Fruit fly (Drosophila melanogaster) whole organism, embryonic: ENCODE data around the gene FBXO11.

Source experiments
- BEAF-32 ChIP-seq: fragments of 200-800 bp; sonication (Bioruptor generic); optimal IDR thresholded peaks from 3 replicates; lab custom pipeline; 2017; ENCODE audit warnings: missing biosample characterization, missing genetic modification characterization, mild to moderate bottlenecking, moderate library complexity, missing genetic modification reagents
- Bgb ChIP-seq: fragments of 200-800 bp; sonication (Bioruptor generic); IDR thresholded peaks from 2 replicates; pipeline ENCODE4 v1.3.6; 2022; ENCODE audit warnings: missing biosample characterization, missing genetic modification characterization; ENCODE audit not compliant: partially characterized antibody
- CG10209 ChIP-seq: fragments of 200-800 bp; sonication (Bioruptor generic); optimal IDR thresholded peaks from 3 replicates; lab custom pipeline; 2017; ENCODE audit warnings: missing biosample characterization, mild to moderate bottlenecking, missing genetic modification characterization, missing genetic modification reagents
- CG10979 ChIP-seq: fragments of 200-800 bp; sonication (Bioruptor generic); optimal IDR thresholded peaks from 2 replicates; lab custom pipeline; 2018; ENCODE audit warnings: missing biosample characterization, mild to moderate bottlenecking, missing genetic modification characterization, moderate library complexity
- CG12155 ChIP-seq: fragments of 200-800 bp; sonication (Bioruptor generic); optimal IDR thresholded peaks from 3 replicates; lab custom pipeline; 2016; ENCODE audit warnings: missing biosample characterization, missing genetic modification characterization
- CG12942 ChIP-seq: fragments of 200-800 bp; sonication (Bioruptor generic); optimal IDR thresholded peaks from 3 replicates; lab custom pipeline; 2016; ENCODE audit warnings: missing biosample characterization, missing genetic modification characterization
- CG15696 ChIP-seq: fragments of 200-800 bp; sonication (Bioruptor generic); optimal IDR thresholded peaks from 2 replicates; lab custom pipeline; 2019; ENCODE audit warnings: missing biosample characterization, mild to moderate bottlenecking, missing genetic modification characterization, moderate library complexity
- CG16863 ChIP-seq: fragments of 200-800 bp; sonication (Bioruptor generic); optimal IDR thresholded peaks from 3 replicates; lab custom pipeline; 2016; ENCODE audit warnings: missing biosample characterization, missing genetic modification characterization
- CG18599 ChIP-seq: fragments of 200-800 bp; sonication (Bioruptor generic); optimal IDR thresholded peaks from 3 replicates; lab custom pipeline; 2017; ENCODE audit warnings: missing biosample characterization, missing genetic modification characterization, mild to moderate bottlenecking, moderate library complexity, missing genetic modification reagents
- CG2120 ChIP-seq: fragments of 200-800 bp; sonication (Bioruptor generic); optimal IDR thresholded peaks from 3 replicates; lab custom pipeline; 2016; ENCODE audit warnings: missing biosample characterization, missing genetic modification characterization
- CG2129 ChIP-seq: fragments of 200-800 bp; sonication (Bioruptor generic); IDR thresholded peaks from 2 replicates; pipeline ENCODE4 v1.3.6; 2022; ENCODE audit warnings: missing biosample characterization, missing genetic modification characterization; ENCODE audit not compliant: partially characterized antibody
- CG2889 ChIP-seq: fragments of 200-800 bp; sonication (Bioruptor generic); IDR thresholded peaks from 3 replicates; pipeline ENCODE4 v1.3.6; 2022; ENCODE audit warnings: missing biosample characterization, missing genetic modification characterization
- CG31441 ChIP-seq: fragments of 200-800 bp; sonication (Bioruptor generic); IDR thresholded peaks from 2 replicates; pipeline ENCODE4 v1.3.6; 2022; ENCODE audit warnings: missing biosample characterization, missing genetic modification characterization
- CG3838 ChIP-seq: fragments of 200-800 bp; sonication (Bioruptor generic); optimal IDR thresholded peaks from 3 replicates; lab custom pipeline; 2016; ENCODE audit warnings: missing biosample characterization, missing genetic modification characterization
- CG4820 ChIP-seq: fragments of 200-800 bp; sonication (Bioruptor generic); optimal IDR thresholded peaks from 3 replicates; lab custom pipeline; 2016; ENCODE audit warnings: missing biosample characterization, missing genetic modification characterization
- CG6813 ChIP-seq: fragments of 200-800 bp; sonication (Bioruptor generic); optimal IDR thresholded peaks from 2 replicates; lab custom pipeline; 2017; ENCODE audit warnings: missing biosample characterization, missing genetic modification characterization, mild to moderate bottlenecking, moderate library complexity, missing genetic modification reagents
- CHES-1-like ChIP-seq: fragments of 200-800 bp; sonication (Bioruptor generic); optimal IDR thresholded peaks from 2 replicates; lab custom pipeline; 2016; ENCODE audit warnings: missing biosample characterization, missing genetic modification characterization
- Camta ChIP-seq: fragments of 200-800 bp; sonication (Bioruptor generic); optimal IDR thresholded peaks from 2 replicates; lab custom pipeline; 2016; ENCODE audit warnings: missing biosample characterization, missing genetic modification characterization
- Doc3 ChIP-seq: fragments of 200-800 bp; sonication (Bioruptor generic); IDR thresholded peaks from 3 replicates; pipeline ENCODE4 v1.3.6; 2022; ENCODE audit warnings: missing biosample characterization, missing genetic modification characterization; ENCODE audit not compliant: partially characterized antibody
- Dp ChIP-seq: fragments of 200-800 bp; sonication (Bioruptor generic); optimal IDR thresholded peaks from 2 replicates; lab custom pipeline; 2018; ENCODE audit warnings: missing biosample characterization, mild to moderate bottlenecking, missing genetic modification characterization, moderate library complexity
- Elba2 ChIP-seq: fragments of 200-800 bp; sonication (Bioruptor generic); optimal IDR thresholded peaks from 3 replicates; lab custom pipeline; 2016; ENCODE audit warnings: missing biosample characterization, missing genetic modification characterization
- Ets65A ChIP-seq: fragments of 200-800 bp; sonication (Bioruptor generic); peaks from one replicate; lab custom pipeline; 2016; ENCODE audit warnings: missing biosample characterization, missing genetic modification characterization
- Gug ChIP-seq: fragments of 200-800 bp; sonication (Bioruptor generic); IDR thresholded peaks from 4 replicates; pipeline ENCODE4 v1.3.6; 2022; ENCODE audit warnings: missing biosample characterization, missing genetic modification characterization
- HmgD ChIP-seq: fragments of 200-800 bp; sonication (Bioruptor generic); optimal IDR thresholded peaks from 3 replicates; lab custom pipeline; 2016; ENCODE audit warnings: missing biosample characterization, missing genetic modification characterization
- Lhr ChIP-seq: fragments of 200-800 bp; sonication (Bioruptor generic); optimal IDR thresholded peaks from 3 replicates; lab custom pipeline; 2017; ENCODE audit warnings: mild to moderate bottlenecking, missing biosample characterization, missing genetic modification reagents, missing genetic modification characterization
- NC2β ChIP-seq: fragments of 200-800 bp; sonication (Bioruptor generic); optimal IDR thresholded peaks from 2 replicates; lab custom pipeline; 2016; ENCODE audit warnings: missing biosample characterization, missing genetic modification characterization
- Oaz ChIP-seq: fragments of 200-800 bp; sonication (Bioruptor generic); IDR thresholded peaks from 2 replicates; pipeline ENCODE4 v1.3.6; 2022; ENCODE audit warnings: missing biosample characterization, missing genetic modification characterization
- Optix ChIP-seq: fragments of 200-800 bp; sonication (Bioruptor generic); IDR thresholded peaks from 3 replicates; pipeline ENCODE4 v1.3.6; 2022; ENCODE audit warnings: missing biosample characterization, missing genetic modification characterization
- Rx ChIP-seq: fragments of 200-800 bp; sonication (Bioruptor generic); IDR thresholded peaks from 2 replicates; pipeline ENCODE4 v1.3.6; 2022; ENCODE audit warnings: missing biosample characterization, missing genetic modification characterization
- Sin3A ChIP-seq: fragments of >200 bp; optimal IDR thresholded peaks from 2 replicates; lab custom pipeline; 2018
- Ssrp ChIP-seq: fragments of 200-800 bp; sonication (Bioruptor generic); optimal IDR thresholded peaks from 2 replicates; lab custom pipeline; 2018; ENCODE audit warnings: missing biosample characterization, mild to moderate bottlenecking, missing genetic modification characterization, moderate library complexity
- al ChIP-seq: fragments of 200-800 bp; sonication (Bioruptor generic); IDR thresholded peaks from 2 replicates; pipeline ENCODE4 v1.3.6; 2022; ENCODE audit warnings: missing biosample characterization, missing genetic modification characterization
- amos ChIP-seq: fragments of 200-800 bp; sonication (Bioruptor generic); IDR thresholded peaks from 2 replicates; pipeline ENCODE4 v1.3.6; 2022; ENCODE audit warnings: missing biosample characterization, missing genetic modification characterization; ENCODE audit not compliant: partially characterized antibody
- btn ChIP-seq: fragments of 200-800 bp; sonication (Bioruptor generic); optimal IDR thresholded peaks from 2 replicates; lab custom pipeline; 2016; ENCODE audit warnings: missing biosample characterization, missing genetic modification characterization
- ci ChIP-seq: fragments of 200-800 bp; sonication (Bioruptor generic); IDR thresholded peaks from 3 replicates; pipeline ENCODE4 v1.3.6; 2022; ENCODE audit warnings: missing biosample characterization, missing genetic modification characterization
- croc ChIP-seq: fragments of 200-800 bp; sonication (Bioruptor generic); conservative IDR thresholded peaks from 3 replicates; pipeline ENCODE4 v1.3.6; 2022; ENCODE audit warnings: missing biosample characterization, missing genetic modification characterization
- dimm ChIP-seq: fragments of 200-800 bp; sonication (Bioruptor generic); IDR thresholded peaks from 2 replicates; pipeline ENCODE4 v1.3.6; 2022; ENCODE audit warnings: missing biosample characterization, missing genetic modification characterization
- fd3F ChIP-seq: fragments of 200-800 bp; sonication (Bioruptor generic); optimal IDR thresholded peaks from 2 replicates; lab custom pipeline; 2018; ENCODE audit warnings: missing biosample characterization, mild to moderate bottlenecking, missing genetic modification characterization, moderate library complexity
- grau ChIP-seq: fragments of 200-800 bp; optimal IDR thresholded peaks from 3 replicates; lab custom pipeline; 2019; ENCODE audit warnings: missing biosample characterization, mild to moderate bottlenecking, missing genetic modification characterization, moderate library complexity
- ind ChIP-seq: fragments of 200-800 bp; sonication (Bioruptor generic); optimal IDR thresholded peaks from 3 replicates; lab custom pipeline; 2016; ENCODE audit warnings: missing biosample characterization, missing genetic modification characterization
- inv ChIP-seq: fragments of 200-800 bp; sonication (Bioruptor generic); IDR thresholded peaks from 2 replicates; pipeline ENCODE4 v1.3.6; 2022; ENCODE audit warnings: missing biosample characterization, missing genetic modification characterization; ENCODE audit not compliant: partially characterized antibody
- jigr1 ChIP-seq: fragments of 200-800 bp; sonication (Bioruptor generic); IDR thresholded peaks from 3 replicates; pipeline ENCODE4 v1.3.6; 2022; ENCODE audit warnings: missing biosample characterization, missing genetic modification characterization
- jing ChIP-seq: fragments of 200-800 bp; sonication (Bioruptor generic); optimal IDR thresholded peaks from 2 replicates; lab custom pipeline; 2018; ENCODE audit warnings: missing biosample characterization, mild to moderate bottlenecking, missing genetic modification characterization
- org-1 ChIP-seq: fragments of 200-800 bp; sonication (Bioruptor generic); optimal IDR thresholded peaks from 2 replicates; lab custom pipeline; 2017; ENCODE audit warnings: missing biosample characterization, missing genetic modification characterization
- otp ChIP-seq: fragments of 200-800 bp; sonication (Bioruptor generic); IDR thresholded peaks from 3 replicates; pipeline ENCODE4, ENCODE4 v1.3.6; 2022; ENCODE audit warnings: missing biosample characterization, missing genetic modification characterization
- sisA ChIP-seq: fragments of 200-800 bp; sonication (Bioruptor generic); IDR thresholded peaks from 2 replicates; pipeline ENCODE4 v1.3.6; 2022; ENCODE audit warnings: missing biosample characterization, missing genetic modification characterization
- stwl ChIP-seq: fragments of 200-800 bp; sonication (Bioruptor generic); optimal IDR thresholded peaks from 3 replicates; lab custom pipeline; 2018; ENCODE audit warnings: missing biosample characterization, mild to moderate bottlenecking, missing genetic modification characterization, moderate library complexity
- tin ChIP-seq: fragments of 200-800 bp; sonication (Bioruptor generic); optimal IDR thresholded peaks from 3 replicates; lab custom pipeline; 2016; ENCODE audit warnings: missing biosample characterization, missing genetic modification characterization
- tll ChIP-seq, 2 experiments: fragments of 200-800 bp in 1 of 2; fragments of >200 bp in 1 of 2; sonication (Bioruptor generic) in 1 of 2; optimal IDR thresholded peaks; 2 replicates each; lab custom pipeline; 2017 to 2019; ENCODE audit warnings: missing biosample characterization in 2 of 2, missing genetic modification characterization in 2 of 2, mild to moderate bottlenecking in 1 of 2, moderate library complexity in 1 of 2
- trem ChIP-seq: fragments of 200-800 bp; optimal IDR thresholded peaks from 3 replicates; lab custom pipeline; 2019; ENCODE audit warnings: missing biosample characterization, mild to moderate bottlenecking, missing genetic modification characterization, moderate library complexity
- tup ChIP-seq: fragments of 200-800 bp; sonication (Bioruptor generic); optimal IDR thresholded peaks from 2 replicates; lab custom pipeline; 2016; ENCODE audit warnings: missing biosample characterization, mild to moderate bottlenecking, missing genetic modification characterization, moderate library complexity
- zen2 ChIP-seq: fragments of 200-800 bp; sonication (Bioruptor generic); IDR thresholded peaks from 3 replicates; pipeline ENCODE4 v1.3.6; 2022; ENCODE audit warnings: missing biosample characterization, missing genetic modification characterization; ENCODE audit not compliant: partially characterized antibody

FBXO11 gene

dm6 chr3R:9756187-9756586 is 53.0 kb downstream of the FBXO11 start, which contains the start of the genes Alg12 and Rpt3R (continued):
- no peak for TF ChIP-seq btn (GFP tag; lab: Kevin White, UChicago)
- TF ChIP-seq Optix (GFP tag; lab: Robert Waterston, UW), result no peak
- no peak for TF ChIP-seq CG12155 (GFP tag; lab: Kevin White, UChicago)
- peak; percentile 70 for TF ChIP-seq Doc3 (GFP tag; lab: Robert Waterston, UW)
- peak; percentile 22 for TF ChIP-seq Sin3A (lab: Kevin White, UChicago)
- no peak for TF ChIP-seq Ssrp (tag; lab: Kevin White, UChicago)
- no peak for TF ChIP-seq croc (GFP tag; lab: Robert Waterston, UW)
- TF ChIP-seq CG31441 (GFP tag; lab: Robert Waterston, UW), result no peak
- TF ChIP-seq Oaz, result no peak
- no peak for TF ChIP-seq Rx (GFP tag; lab: Robert Waterston, UW)
- TF ChIP-seq CG2120 (GFP tag; lab: Kevin White, UChicago), result no peak
- no peak for TF ChIP-seq Camta (GFP tag; lab: Kevin White, UChicago)
- TF ChIP-seq org-1, result no peak
- TF ChIP-seq CG18599, result no peak
- peak; percentile 41; the same call in 1 of the 2 replicates for TF ChIP-seq amos
- no peak for TF ChIP-seq tll (GFP tag; optimal IDR thresholded peaks at IDR 0.05; lab: Kevin White, UChicago)
- peak; percentile 8; the same call in 1 of the 3 replicates for TF ChIP-seq zen2
- no peak for TF ChIP-seq CG2889 (GFP tag; lab: Robert Waterston, UW)
- TF ChIP-seq grau (tag; lab: Kevin White, UChicago), result no peak
- TF ChIP-seq dimm, result no peak
- TF ChIP-seq Dp (GFP tag; lab: Kevin White, UChicago), result peak; percentile 62
- no peak for TF ChIP-seq tin (GFP tag; lab: Kevin White, UChicago)
- TF ChIP-seq Gug (GFP tag; lab: Robert Waterston, UW), result no peak
- TF ChIP-seq CG16863 (GFP tag; lab: Kevin White, UChicago), result no peak
- no peak for TF ChIP-seq CG12942 (GFP tag; lab: Kevin White, UChicago)
- TF ChIP-seq CG2129 (GFP tag; lab: Robert Waterston, UW), result 0 out of 2 replicates have a peak, but pooled peaks have one; percentile 26
- TF ChIP-seq jigr1 (GFP tag; lab: Robert Waterston, UW), result no peak
- no peak for TF ChIP-seq ind
- peak; percentile 35; the same call in 1 of the 2 replicates for TF ChIP-seq Bgb (GFP tag; lab: Robert Waterston, UW)
- TF ChIP-seq al (GFP tag; lab: Robert Waterston, UW), result no peak
- TF ChIP-seq jing, result no peak
- TF ChIP-seq CG6813 (GFP tag; lab: Kevin White, UChicago), result no peak
- no peak for TF ChIP-seq CG10979 (tag; lab: Kevin White, UChicago)
- no peak for TF ChIP-seq CG15696 (tag; lab: Kevin White, UChicago)
- TF ChIP-seq otp (GFP tag; lab: Robert Waterston, UW), result no peak
- no peak for TF ChIP-seq NC2β (GFP tag; lab: Kevin White, UChicago)
- TF ChIP-seq Lhr (GFP tag; lab: Kevin White, UChicago), result no peak
- peak; percentile 29 for TF ChIP-seq stwl (tag; lab: Kevin White, UChicago)
- no peak for TF ChIP-seq fd3F (GFP tag; lab: Kevin White, UChicago)
- TF ChIP-seq sisA (GFP tag; lab: Robert Waterston, UW), result no peak
- TF ChIP-seq BEAF-32 (GFP tag; lab: Kevin White, UChicago), result peak; percentile 62
- TF ChIP-seq Ets65A, result no peak
- TF ChIP-seq trem, result peak; percentile 36
- TF ChIP-seq CG4820 (GFP tag; lab: Kevin White, UChicago), result no peak
- TF ChIP-seq tup (GFP tag; lab: Kevin White, UChicago), result no peak
- no peak for TF ChIP-seq CG10209 (GFP tag; lab: Kevin White, UChicago)
- TF ChIP-seq Elba2, result no peak
- TF ChIP-seq HmgD (GFP tag; lab: Kevin White, UChicago), result no peak
- no peak for TF ChIP-seq ci (GFP tag; lab: Robert Waterston, UW)
- no peak for TF ChIP-seq CG3838 (GFP tag; lab: Kevin White, UChicago)
- no peak for TF ChIP-seq CHES-1-like (GFP tag; lab: Kevin White, UChicago)
- no peak for TF ChIP-seq inv (GFP tag; lab: Robert Waterston, UW)
